In genomic region chrV:8607353-8607850, ce11 we compare ENCODE assay signal across 2 worm cellular contexts.
TF ChIP-seq lines count a peak whose summit lies in the region.

Gene smk-1, plus strand, starts transcription at chrV:8607800.

TF ChIP-seq in whole organism, L1 larva, 84 proteins besides CTCF, POLR2A, EP300 and RAD21 (continued from another document):
- TF ChIP-seq nhr-20 (tag; optimal IDR thresholded peaks at IDR 0.05; lab: Kevin White, UChicago) (peak; percentile 42), lir-3 (tag; optimal IDR thresholded peaks at IDR 0.05; lab: Kevin White, UChicago; ENCODE audit: poor library complexity) (no peak), elt-3 (tag; optimal IDR thresholded peaks at IDR 0.05; lab: Kevin White, UChicago) (peak in 3 of 6 experiments; percentile 9 to 79 (median 12)), alr-1 (tag; optimal IDR thresholded peaks at IDR 0.05; lab: Kevin White, UChicago; ENCODE audit: borderline replicate concordance) (no peak), nhr-90 (tag; optimal IDR thresholded peaks at IDR 0.05; lab: Kevin White, UChicago; ENCODE audit: poor library complexity) (peak; percentile 23)

TF ChIP-seq in whole organism, L4 larva, 104 proteins besides CTCF, POLR2A, EP300 and RAD21 (continued from another document):
- TF ChIP-seq ZK337.2 (GFP tag; IDR thresholded peaks at IDR 0.05; lab: Robert Waterston, UW) (no peak), hlh-30 (tag; optimal IDR thresholded peaks at IDR 0.05; lab: Kevin White, UChicago; ENCODE audit: insufficient read depth) (peak; percentile 63), unc-62 (GFP tag; optimal IDR thresholded peaks at IDR 0.05 in 1 of 2; lab: Kevin White, UChicago) (peak in 1 of 2 experiments; percentile 61), unc-62 (tag; optimal IDR thresholded peaks at IDR 0.05; lab: Kevin White, UChicago) (no peak), mdl-1 (tag; optimal IDR thresholded peaks at IDR 0.05; lab: Kevin White, UChicago) (peak in 1 of 2 experiments; percentile 54), ceh-44 (GFP tag; IDR thresholded peaks at IDR 0.05; lab: Robert Waterston, UW) (no peak), lsy-2 (tag; optimal IDR thresholded peaks at IDR 0.05; lab: Kevin White, UChicago) (peak in 1 of 2 experiments; percentile 50), attf-4 (tag; optimal IDR thresholded peaks at IDR 0.05; lab: Kevin White, UChicago) (no peak), F37D6.2 (tag; optimal IDR thresholded peaks at IDR 0.05; lab: Kevin White, UChicago) (no peak), nhr-77 (tag; optimal IDR thresholded peaks at IDR 0.05; lab: Kevin White, UChicago) (no peak), nhr-42 (GFP tag; IDR thresholded peaks at IDR 0.05; lab: Robert Waterston, UW) (no peak), nhr-25 (tag; optimal IDR thresholded peaks at IDR 0.05; lab: Kevin White, UChicago; ENCODE audit: borderline replicate concordance, insufficient read depth) (peak; percentile 89), nhr-28 (tag; optimal IDR thresholded peaks at IDR 0.05; lab: Kevin White, UChicago) (peak; percentile 59)
